Fruit fly (Drosophila melanogaster) whole organism, adult: ENCODE measurements around the gene Irp-1A.
A peak's percentile ranks its signal among the peaks of the same experiment; 100 is the strongest.

ENCODE experiments used
- CG11617 ChIP-seq: fragments of 200-800 bp; sonication (Bioruptor generic); optimal IDR thresholded peaks from 2 replicates; lab custom pipeline; 2017; ENCODE audit warnings: mild to moderate bottlenecking, missing biosample characterization, missing genetic modification reagents, missing genetic modification characterization
- CG12768 ChIP-seq: fragments of 200-800 bp; sonication (Bioruptor generic); optimal IDR thresholded peaks from 2 replicates; lab custom pipeline; 2017; ENCODE audit warnings: missing biosample characterization, missing genetic modification characterization, mild to moderate bottlenecking, moderate library complexity, missing genetic modification reagents
- CG14711 ChIP-seq: fragments of 200-800 bp; sonication (Bioruptor generic); optimal IDR thresholded peaks from 2 replicates; lab custom pipeline; 2018; ENCODE audit warnings: missing biosample characterization, mild to moderate bottlenecking, missing genetic modification characterization, moderate library complexity
- CG1620 ChIP-seq: fragments of 200-800 bp; sonication (Bioruptor generic); optimal IDR thresholded peaks from 2 replicates; lab custom pipeline; 2016; ENCODE audit warnings: missing biosample characterization, missing genetic modification characterization
- CG33017 ChIP-seq: fragments of 200-800 bp; sonication (Bioruptor generic); optimal IDR thresholded peaks from 2 replicates; lab custom pipeline; 2018; ENCODE audit warnings: missing biosample characterization, mild to moderate bottlenecking, missing genetic modification characterization, moderate library complexity
- CG5204 ChIP-seq: fragments of 200-800 bp; sonication (Bioruptor generic); optimal IDR thresholded peaks from 2 replicates; lab custom pipeline; 2016; ENCODE audit warnings: missing biosample characterization, missing genetic modification characterization
- CG7045 ChIP-seq: fragments of 200-800 bp; sonication (Bioruptor generic); optimal IDR thresholded peaks from 2 replicates; lab custom pipeline; 2017; ENCODE audit warnings: missing biosample characterization, mild to moderate bottlenecking, missing genetic modification characterization
- CG7101 ChIP-seq: fragments of 200-800 bp; sonication (Bioruptor generic); optimal IDR thresholded peaks from 2 replicates; lab custom pipeline; 2018; ENCODE audit warnings: missing biosample characterization, mild to moderate bottlenecking, missing genetic modification characterization, moderate library complexity
- Clk ChIP-seq: fragments of 200-800 bp; sonication (Bioruptor generic); optimal IDR thresholded peaks from 2 replicates; lab custom pipeline; 2017; ENCODE audit warnings: missing biosample characterization, missing genetic modification characterization
- Crg-1 ChIP-seq: fragments of 200-800 bp; sonication (Bioruptor generic); optimal IDR thresholded peaks from 2 replicates; lab custom pipeline; 2016; ENCODE audit warnings: missing biosample characterization, missing genetic modification characterization
- Hr96 ChIP-seq: fragments of 200-800 bp; sonication (Bioruptor generic); optimal IDR thresholded peaks from 2 replicates; lab custom pipeline; 2016; ENCODE audit warnings: missing biosample characterization, missing genetic modification characterization
- Mnt ChIP-seq: fragments of 200-800 bp; sonication (Bioruptor generic); optimal IDR thresholded peaks from 2 replicates; lab custom pipeline; 2016; ENCODE audit warnings: missing biosample characterization, mild to moderate bottlenecking, missing genetic modification characterization
- bab1 ChIP-seq: fragments of 200-800 bp; sonication (Bioruptor generic); optimal IDR thresholded peaks from 3 replicates; lab custom pipeline; 2019; ENCODE audit warnings: missing biosample characterization, mild to moderate bottlenecking, missing genetic modification characterization, moderate library complexity
- cic ChIP-seq: fragments of 200-800 bp; sonication (Bioruptor generic); optimal IDR thresholded peaks from 2 replicates; lab custom pipeline; 2017; ENCODE audit warnings: missing biosample characterization, mild to moderate bottlenecking, missing genetic modification characterization, moderate library complexity
- cnc ChIP-seq, 2 experiments: fragments of >200 bp; optimal IDR thresholded peaks; 2 replicates each; lab custom pipeline; 2017
- kay ChIP-seq: fragments of 200-800 bp; sonication (Bioruptor generic); peaks from one replicate; lab custom pipeline; 2016; ENCODE audit warnings: missing biosample characterization, missing genetic modification characterization, borderline replicate concordance
- ovo ChIP-seq: fragments of 200-800 bp; sonication (Bioruptor generic); optimal IDR thresholded peaks from 2 replicates; lab custom pipeline; 2016; ENCODE audit warnings: missing biosample characterization, missing genetic modification characterization
- pad ChIP-seq: fragments of 200-800 bp; sonication (Bioruptor generic); optimal IDR thresholded peaks from 3 replicates; lab custom pipeline; 2017; ENCODE audit warnings: missing biosample characterization, missing genetic modification characterization, mild to moderate bottlenecking, moderate library complexity, missing genetic modification reagents
- tj ChIP-seq: fragments of 200-800 bp; sonication (Bioruptor generic); optimal IDR thresholded peaks from 3 replicates; lab custom pipeline; 2017; ENCODE audit warnings: missing biosample characterization, mild to moderate bottlenecking, missing genetic modification characterization, moderate library complexity
- toe ChIP-seq: fragments of 200-800 bp; sonication (Bioruptor generic); optimal IDR thresholded peaks from 2 replicates; lab custom pipeline; 2016; ENCODE audit warnings: missing biosample characterization, missing genetic modification characterization

Irp-1A gene

dm6 chr3R:22750039-22750438 lies 25.7 kb upstream of the Irp-1A start:
- TF ChIP-seq pad (GFP tag; lab: Kevin White, UChicago) (no peak), Mnt (GFP tag; lab: Kevin White, UChicago) (no peak), CG14711 (no peak), CG7101 (tag; lab: Kevin White, UChicago) (no peak), CG12768 (no peak), CG1620 (no peak), cic (no peak), ovo (GFP tag; lab: Kevin White, UChicago) (no peak), bab1 (GFP tag; lab: Kevin White, UChicago) (no peak)

dm6 chr3R:22748956-22749355 lies 24.6 kb upstream of the Irp-1A start, which contains the start of gene CG31139:
Gene CG31139, minus strand, starts transcription at chr3R:22749056.
- TF ChIP-seq Clk (no peak), CG12768 (no peak), CG14711 (no peak), CG7101 (tag; lab: Kevin White, UChicago) (no peak), kay (no peak), CG11617 (no peak), Crg-1 (no peak), cic (no peak), cnc (optimal IDR thresholded peaks at IDR 0.05; lab: Kevin White, UChicago) (no peak), CG33017 (tag; lab: Kevin White, UChicago) (no peak), CG7045 (GFP tag; lab: Kevin White, UChicago) (no peak), CG1620 (no peak), ovo (GFP tag; lab: Kevin White, UChicago) (no peak), CG5204 (GFP tag; lab: Kevin White, UChicago) (no peak), tj (GFP tag; lab: Kevin White, UChicago) (no peak)

- TF ChIP-seq bab1 (GFP tag; lab: Kevin White, UChicago): peak; percentile 84
- no peak for TF ChIP-seq pad (GFP tag; lab: Kevin White, UChicago)
Observed at dm6 chr3R:22747423-22748090, 23.2 kb upstream of the Irp-1A start, which contains the start of gene CG17141. Gene CG17141, minus strand, starts transcription at chr3R:22747599.

dm6 chr3R:22745432-22745831 lies 21.0 kb upstream of the Irp-1A start, which contains the start of the genes vret and HP1c:
Gene vret, minus strand, starts transcription at chr3R:22745581.
Gene HP1c, plus strand, starts transcription at chr3R:22745620.
- TF ChIP-seq bab1 (GFP tag; lab: Kevin White, UChicago): peak; percentile 17
- no peak for TF ChIP-seq toe (GFP tag; lab: Kevin White, UChicago)

- no peak for TF ChIP-seq CG5204 (GFP tag; lab: Kevin White, UChicago)
- no peak for TF ChIP-seq CG7045 (GFP tag; lab: Kevin White, UChicago)
- TF ChIP-seq CG12768: no peak
- no peak for TF ChIP-seq CG14711
- no peak for TF ChIP-seq kay
- TF ChIP-seq Crg-1: no peak
- TF ChIP-seq pad (GFP tag; lab: Kevin White, UChicago): no peak
- TF ChIP-seq cic: no peak
- TF ChIP-seq tj (GFP tag; lab: Kevin White, UChicago): no peak
- TF ChIP-seq cnc (optimal IDR thresholded peaks at IDR 0.05; lab: Kevin White, UChicago): no peak
- TF ChIP-seq CG1620: no peak
- no peak for TF ChIP-seq CG7101 (tag; lab: Kevin White, UChicago)
- TF ChIP-seq CG11617: no peak
Observed at dm6 chr3R:22740930-22741329, 16.5 kb upstream of the Irp-1A start, which contains the start of the genes Dcr-1 and CG6985. Gene Dcr-1, minus strand, starts transcription at chr3R:22741091. Gene CG6985, plus strand, starts transcription at chr3R:22741150.

- TF ChIP-seq CG7045 (GFP tag; lab: Kevin White, UChicago) (no peak), tj (GFP tag; lab: Kevin White, UChicago) (no peak), Clk (no peak), CG12768 (no peak), Mnt (GFP tag; lab: Kevin White, UChicago) (no peak), CG11617 (no peak)
Observed at dm6 chr3R:22733751-22734150, 9.4 kb upstream of the Irp-1A start, which contains the start of gene Takl2. Gene Takl2, minus strand, starts transcription at chr3R:22733851.

dm6 chr3R:22732995-22733394 lies 8.6 kb upstream of the Irp-1A start:
- no peak for TF ChIP-seq cic
- TF ChIP-seq Crg-1: no peak
- TF ChIP-seq CG1620: no peak
- no peak for TF ChIP-seq toe (GFP tag; lab: Kevin White, UChicago)
- no peak for TF ChIP-seq kay
- TF ChIP-seq Hr96: no peak
- no peak for TF ChIP-seq CG11617
- no peak for TF ChIP-seq Mnt (GFP tag; lab: Kevin White, UChicago)
- no peak for TF ChIP-seq ovo (GFP tag; lab: Kevin White, UChicago)
- no peak for TF ChIP-seq CG12768
- TF ChIP-seq Clk: no peak

- TF ChIP-seq CG5204 (GFP tag; lab: Kevin White, UChicago) (no peak), kay (no peak), CG1620 (no peak), CG33017 (tag; lab: Kevin White, UChicago) (no peak), cic (no peak), Clk (no peak), pad (GFP tag; lab: Kevin White, UChicago) (no peak), CG12768 (no peak), CG14711 (no peak), Mnt (GFP tag; lab: Kevin White, UChicago) (no peak), toe (GFP tag; lab: Kevin White, UChicago) (no peak), bab1 (GFP tag; lab: Kevin White, UChicago) (no peak), CG11617 (no peak)
Observed at dm6 chr3R:22727857-22728256, 3.5 kb upstream of the Irp-1A start.
